Fruit fly (Drosophila melanogaster) Kc167 (cell line): Measurements from ENCODE around the gene vkg.

Experiments used
- Myc ChIP-seq: fragments of >200 bp; optimal IDR thresholded peaks from 2 replicates; lab custom pipeline; 2017; ENCODE audit warnings: missing external identifiers
- Sin3A ChIP-seq: fragments of >200 bp; optimal IDR thresholded peaks from 2 replicates; lab custom pipeline; 2018; ENCODE audit warnings: missing external identifiers
- h ChIP-seq: fragments of >200 bp; optimal IDR thresholded peaks from 3 replicates; lab custom pipeline; 2018; ENCODE audit warnings: missing external identifiers
- insv ChIP-seq: fragments of >200 bp; optimal IDR thresholded peaks from 3 replicates; lab custom pipeline; 2018; ENCODE audit warnings: missing external identifiers
- psq ChIP-seq: fragments of >200 bp; optimal IDR thresholded peaks from 2 replicates; lab custom pipeline; 2017; ENCODE audit warnings: missing external identifiers
- ttk ChIP-seq: sonication (Bioruptor generic); optimal IDR thresholded peaks from 2 replicates; lab custom pipeline; 2017; ENCODE audit warnings: missing external identifiers

vkg gene

dm6 chr2L:5010784-5011260 lies 17.2 kb downstream of the vkg start, which contains the start of the genes CG31917, Tfb5 and SelT:
TSS of gene CG31917 (minus strand) at chr2L:5010834.
TSS of gene Tfb5 (minus strand) at chr2L:5010834.
TSS of gene SelT (plus strand) at chr2L:5010922.
- no peak for TF ChIP-seq Sin3A (lab: Kevin White, UChicago)
- TF ChIP-seq ttk (lab: Kevin White, UChicago) = no peak
- no peak for TF ChIP-seq psq (lab: Kevin White, UChicago)
- no peak for TF ChIP-seq h
- no peak for TF ChIP-seq Myc (lab: Kevin White, UChicago)
- TF ChIP-seq insv = no peak

DNA sequence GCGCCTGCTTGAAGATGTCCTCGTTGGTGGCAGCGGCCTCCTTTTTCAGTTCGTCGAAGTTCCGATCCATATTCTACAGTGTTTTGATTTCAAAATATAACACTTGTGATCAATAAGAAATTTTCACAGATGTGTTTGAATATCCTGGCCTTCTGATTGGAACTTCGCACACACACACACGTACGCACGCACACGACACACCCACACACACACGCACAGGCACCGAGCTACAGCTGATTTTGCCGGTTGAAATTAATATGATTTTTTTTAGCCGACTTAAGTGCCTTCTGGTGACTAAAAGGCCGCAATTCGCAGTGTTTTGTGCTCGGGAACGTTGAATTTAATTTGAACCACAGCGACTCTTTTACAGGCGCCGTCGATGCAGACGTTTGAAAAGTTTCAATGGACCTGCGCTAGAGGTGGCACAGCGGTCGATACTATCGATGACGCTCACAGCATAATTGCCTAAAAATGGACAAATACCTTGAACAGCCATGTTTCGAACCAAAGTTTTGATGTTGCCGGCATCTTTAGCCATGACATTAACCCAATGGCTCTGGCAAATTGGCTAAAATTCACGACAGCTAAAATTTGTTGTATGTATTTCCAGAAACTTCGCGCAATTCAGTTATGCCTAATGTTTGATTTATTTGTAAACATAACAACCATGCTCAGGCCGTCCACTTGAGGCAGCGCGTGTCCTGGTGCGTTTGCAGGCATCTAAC lies 18.5 kb downstream of the vkg start, which contains the start of gene Rtnl1:
TSS of gene Rtnl1 (minus strand) at position 415 of the 725 bp plus-strand sequence.
- TF ChIP-seq Myc (lab: Kevin White, UChicago) (no peak), ttk (lab: Kevin White, UChicago) (no peak), h (no peak), psq (lab: Kevin White, UChicago) (no peak), insv (no peak), Sin3A (lab: Kevin White, UChicago) (no peak)

DNA sequence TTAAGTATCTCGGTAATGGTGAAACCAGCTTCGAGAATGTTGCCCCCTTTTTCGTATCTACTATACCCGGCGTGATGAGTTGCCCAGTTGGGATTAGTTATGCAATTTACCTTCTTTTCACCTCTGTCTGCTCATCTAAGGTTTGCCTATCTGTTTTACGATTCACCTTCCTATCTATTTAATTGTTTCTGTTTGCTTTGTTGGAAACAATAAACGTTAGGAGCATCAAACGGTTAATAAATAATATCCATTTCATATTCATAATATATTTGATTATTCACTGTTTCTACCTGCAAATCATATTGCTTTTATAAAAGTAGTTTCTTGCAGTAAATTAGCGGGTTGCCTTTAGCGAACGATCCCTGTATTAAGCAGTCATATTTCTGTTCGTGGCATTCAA lies 20.7 kb downstream of the vkg start:
- TF ChIP-seq Sin3A (lab: Kevin White, UChicago) (no peak), h (no peak), ttk (lab: Kevin White, UChicago) (no peak)

DNA sequence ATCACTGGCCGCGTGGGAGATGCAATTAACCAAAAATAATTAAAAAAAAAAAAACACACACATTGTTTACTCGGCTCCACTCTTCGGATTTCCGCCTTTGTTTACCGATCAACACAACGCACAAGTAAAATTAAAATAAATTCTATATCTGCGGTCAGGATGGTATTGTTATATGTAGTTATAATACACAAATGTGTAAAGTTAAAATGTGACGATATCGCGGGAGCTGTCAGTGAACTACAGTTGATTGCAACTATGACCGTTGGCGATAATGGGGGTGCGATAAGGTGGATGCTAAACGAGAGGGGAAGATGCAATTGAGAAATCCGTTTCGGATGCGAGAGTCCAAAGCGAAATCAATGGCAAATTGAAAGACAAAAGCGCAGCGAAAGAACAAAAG lies 21.7 kb downstream of the vkg start:
- TF ChIP-seq h (no peak), psq (lab: Kevin White, UChicago) (no peak), ttk (lab: Kevin White, UChicago) (no peak), insv (no peak), Myc (lab: Kevin White, UChicago) (no peak)

DNA sequence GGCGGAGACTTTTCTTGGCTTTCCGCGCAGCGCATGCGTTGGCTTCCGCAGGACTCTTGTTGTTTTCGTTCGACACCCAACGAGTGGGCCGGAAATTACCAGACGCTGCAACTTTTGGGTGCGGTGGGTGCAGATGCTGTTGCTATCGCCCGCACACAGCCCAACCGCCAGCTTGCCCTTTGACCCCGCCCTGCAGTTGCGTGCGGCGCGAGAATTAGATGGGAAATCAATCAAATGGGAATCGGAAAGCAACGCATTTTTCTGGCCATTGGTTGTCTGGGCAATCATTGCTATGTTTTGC lies 22.6 kb downstream of the vkg start:
- no peak for TF ChIP-seq psq (lab: Kevin White, UChicago)
- TF ChIP-seq Sin3A (lab: Kevin White, UChicago) = no peak
- no peak for TF ChIP-seq ttk (lab: Kevin White, UChicago)
- TF ChIP-seq h = no peak
- no peak for TF ChIP-seq Myc (lab: Kevin White, UChicago)
- TF ChIP-seq insv = no peak

dm6 chr2L:5004677-5005463 lies 23.1 kb downstream of the vkg start:
- TF ChIP-seq h = no peak

- TF ChIP-seq insv (no peak), Myc (lab: Kevin White, UChicago) (no peak), Sin3A (lab: Kevin White, UChicago) (no peak), h (no peak), ttk (lab: Kevin White, UChicago) (no peak), psq (lab: Kevin White, UChicago) (no peak)
Measured at dm6 chr2L:5003670-5004453, 24.1 kb downstream of the vkg start.

DNA sequence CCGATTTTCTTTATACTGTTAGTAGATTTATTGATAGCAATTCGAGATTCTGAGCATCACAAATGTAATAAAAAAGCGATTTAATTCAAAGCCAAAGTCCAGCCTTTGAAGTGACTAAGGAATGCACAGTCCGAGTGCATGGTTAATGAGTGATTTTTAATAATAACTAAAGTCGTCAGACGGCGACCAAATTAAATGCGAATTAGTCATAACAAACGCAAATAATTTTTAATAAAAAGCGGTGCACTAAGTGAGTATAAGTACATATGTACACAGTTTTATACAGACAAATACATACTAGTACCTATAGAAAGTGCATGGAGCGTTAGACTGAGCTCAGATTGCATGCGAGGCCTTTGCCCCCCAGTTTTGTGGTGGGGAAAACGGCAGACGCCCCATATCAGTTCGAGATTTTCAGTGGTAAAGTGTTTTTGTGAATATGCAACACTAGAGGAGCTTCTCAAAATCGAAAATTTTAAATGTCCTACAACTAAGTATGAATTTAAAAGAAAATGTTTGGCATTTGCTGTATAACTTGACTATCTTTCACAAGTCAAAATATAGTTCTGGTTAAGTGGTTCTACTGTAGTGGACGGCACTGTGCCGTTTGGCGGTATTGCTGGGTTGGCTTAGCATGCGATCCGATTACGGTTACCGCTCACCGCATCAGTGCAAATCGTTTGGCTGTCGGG lies 25.1 kb downstream of the vkg start:
- TF ChIP-seq Sin3A (lab: Kevin White, UChicago) (no peak), insv (no peak), ttk (lab: Kevin White, UChicago) (no peak), h (no peak), Myc (lab: Kevin White, UChicago) (no peak), psq (lab: Kevin White, UChicago) (no peak)

DNA sequence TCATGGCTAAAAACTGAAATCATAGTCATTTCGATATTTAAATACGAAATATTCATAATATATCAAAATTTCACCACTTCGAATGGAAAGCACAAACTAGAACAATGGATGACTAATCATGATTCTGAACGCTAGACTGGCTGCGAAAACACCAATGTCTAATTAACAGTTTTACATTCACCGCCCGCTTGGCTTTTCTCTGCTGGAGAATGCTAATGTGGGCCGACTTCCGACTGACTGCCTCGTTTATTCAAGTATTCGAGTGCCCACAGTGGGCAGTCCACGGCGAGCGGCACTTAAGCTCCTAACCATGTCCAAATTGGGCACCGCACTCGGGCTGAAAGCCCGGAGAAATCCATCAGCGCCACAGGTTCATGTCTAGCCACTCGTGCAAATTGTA lies 26.0 kb downstream of the vkg start:
- TF ChIP-seq h = no peak
- no peak for TF ChIP-seq ttk (lab: Kevin White, UChicago)

DNA sequence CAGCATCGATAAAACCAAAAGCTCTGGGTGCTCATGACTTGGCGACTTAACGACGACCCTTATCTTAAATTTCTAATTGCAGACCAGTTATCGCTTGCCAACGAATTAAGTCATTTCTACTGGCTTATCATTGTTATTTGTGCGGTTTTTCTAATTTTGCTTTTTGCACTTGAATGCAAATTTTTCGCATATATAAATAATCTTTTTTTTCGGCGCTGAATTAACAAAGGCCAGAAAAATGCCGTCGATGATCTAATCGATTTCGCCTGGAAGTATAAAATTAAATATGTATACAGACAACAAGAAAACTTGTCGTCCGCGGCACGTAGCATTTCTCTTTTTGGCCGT lies 26.4 kb downstream of the vkg start:
- no peak for TF ChIP-seq h

DNA sequence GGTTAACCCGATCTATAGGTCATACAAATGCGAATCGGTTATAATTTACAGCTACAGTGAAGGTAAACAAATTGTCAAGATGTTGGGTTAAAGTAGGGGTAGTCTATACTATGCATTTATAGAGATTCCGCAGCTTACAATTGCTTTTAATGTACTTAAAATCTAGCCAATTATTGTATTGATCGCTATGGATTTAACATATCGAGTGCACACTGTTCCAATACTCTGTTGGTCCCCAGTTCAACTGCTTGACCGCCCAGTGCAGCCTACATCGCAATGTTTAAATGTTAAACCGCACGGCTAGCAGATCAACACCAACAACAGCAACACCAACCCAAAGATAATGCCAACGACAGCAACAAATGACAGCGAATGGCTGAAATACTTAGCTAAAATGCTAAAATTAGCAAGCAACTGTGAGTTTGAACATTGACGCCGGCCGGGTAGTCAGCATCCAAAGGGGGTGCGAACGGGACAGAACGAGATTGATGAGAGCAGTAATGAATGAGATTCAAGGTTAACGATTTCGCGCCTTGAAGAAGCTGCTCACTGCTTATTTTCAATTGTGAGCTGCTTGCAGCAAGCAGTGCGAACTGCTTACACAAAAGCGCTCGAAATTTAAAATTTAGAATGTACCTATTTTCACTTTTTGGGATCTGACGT lies 26.9 kb downstream of the vkg start:
- TF ChIP-seq h (no peak), psq (lab: Kevin White, UChicago) (no peak), ttk (lab: Kevin White, UChicago) (no peak), Sin3A (lab: Kevin White, UChicago) (no peak)
